Fruit fly (Drosophila melanogaster) whole organism, embryonic: ENCODE results near the gene Osi2.
A peak's percentile ranks its signal among the peaks of the same experiment; 100 is the strongest.

Experiments
- Abd-B ChIP-seq: fragments of 200-800 bp; sonication (Bioruptor generic); optimal IDR thresholded peaks from 2 replicates; lab custom pipeline; 2018; ENCODE audit warnings: missing biosample characterization, mild to moderate bottlenecking, missing genetic modification characterization, moderate library complexity
- B-H1 ChIP-seq: fragments of 200-800 bp; sonication (Bioruptor generic); IDR thresholded peaks from 3 replicates; pipeline ENCODE4 v1.3.6; 2022; ENCODE audit warnings: missing biosample characterization, missing genetic modification characterization
- CG10366 ChIP-seq: fragments of 200-800 bp; sonication (Bioruptor generic); IDR thresholded peaks from 2 replicates; pipeline ENCODE4 v1.3.6; 2022; ENCODE audit warnings: missing biosample characterization, missing genetic modification characterization
- CG10462 ChIP-seq: fragments of 200-800 bp; sonication (Bioruptor generic); optimal IDR thresholded peaks from 2 replicates; lab custom pipeline; 2016; ENCODE audit warnings: missing biosample characterization, missing genetic modification characterization
- CG11398 ChIP-seq: fragments of 200-800 bp; sonication (Bioruptor generic); optimal IDR thresholded peaks from 2 replicates; lab custom pipeline; 2016; ENCODE audit warnings: missing biosample characterization, missing genetic modification characterization
- CG12155 ChIP-seq: fragments of 200-800 bp; sonication (Bioruptor generic); optimal IDR thresholded peaks from 3 replicates; lab custom pipeline; 2016; ENCODE audit warnings: missing biosample characterization, missing genetic modification characterization
- CG13296 ChIP-seq: fragments of 200-800 bp; sonication (Bioruptor generic); optimal IDR thresholded peaks from 3 replicates; lab custom pipeline; 2018; ENCODE audit warnings: missing biosample characterization, mild to moderate bottlenecking, missing genetic modification characterization
- CG1603 ChIP-seq: fragments of 200-800 bp; sonication (Bioruptor generic); optimal IDR thresholded peaks from 2 replicates; lab custom pipeline; 2019; ENCODE audit warnings: missing biosample characterization, mild to moderate bottlenecking, missing genetic modification characterization, moderate library complexity
- CG17328 ChIP-seq: fragments of 200-800 bp; sonication (Bioruptor generic); IDR thresholded peaks from 2 replicates; pipeline ENCODE4 v1.3.6; 2022; ENCODE audit warnings: missing biosample characterization, missing genetic modification characterization
- CG17802 ChIP-seq: fragments of 200-800 bp; sonication (Bioruptor generic); optimal IDR thresholded peaks from 2 replicates; lab custom pipeline; 2018; ENCODE audit warnings: missing biosample characterization, mild to moderate bottlenecking, missing genetic modification characterization, moderate library complexity
- CG17829 ChIP-seq: fragments of 200-800 bp; optimal IDR thresholded peaks from 2 replicates; lab custom pipeline; 2019; ENCODE audit warnings: missing biosample characterization, mild to moderate bottlenecking, missing genetic modification characterization, moderate library complexity
- CG2116 ChIP-seq: fragments of 200-800 bp; sonication (Bioruptor generic); optimal IDR thresholded peaks from 3 replicates; lab custom pipeline; 2018; ENCODE audit warnings: missing biosample characterization, mild to moderate bottlenecking, missing genetic modification characterization
- CG2129 ChIP-seq: fragments of 200-800 bp; sonication (Bioruptor generic); IDR thresholded peaks from 2 replicates; pipeline ENCODE4 v1.3.6; 2022; ENCODE audit warnings: missing biosample characterization, missing genetic modification characterization; ENCODE audit not compliant: partially characterized antibody
- CG32767 ChIP-seq: fragments of 200-800 bp; sonication (Bioruptor generic); IDR thresholded peaks from 2 replicates; pipeline ENCODE4 v1.3.6; 2022; ENCODE audit warnings: missing biosample characterization, missing genetic modification characterization
- CG3281 ChIP-seq: fragments of 200-800 bp; sonication (Bioruptor generic); optimal IDR thresholded peaks from 3 replicates; lab custom pipeline; 2017; ENCODE audit warnings: missing biosample characterization, mild to moderate bottlenecking, missing genetic modification characterization
- CG42726 ChIP-seq: fragments of 200-800 bp; sonication (Bioruptor generic); IDR thresholded peaks from 2 replicates; pipeline ENCODE4 v1.3.6; 2022; ENCODE audit warnings: missing biosample characterization, missing genetic modification characterization; ENCODE audit not compliant: partially characterized antibody
- CG6254 ChIP-seq: fragments of 200-800 bp; sonication (Bioruptor generic); optimal IDR thresholded peaks from 3 replicates; lab custom pipeline; 2017; ENCODE audit warnings: mild to moderate bottlenecking, missing biosample characterization, missing genetic modification reagents, missing genetic modification characterization
- CG7745 ChIP-seq: fragments of 200-800 bp; sonication (Bioruptor generic); optimal IDR thresholded peaks from 2 replicates; lab custom pipeline; 2018; ENCODE audit warnings: missing biosample characterization, mild to moderate bottlenecking, missing genetic modification characterization, moderate library complexity
- CG9609 ChIP-seq: fragments of 200-800 bp; sonication (Bioruptor generic); optimal IDR thresholded peaks from 3 replicates; lab custom pipeline; 2016; ENCODE audit warnings: missing biosample characterization, missing genetic modification characterization
- CG9817 ChIP-seq: fragments of 200-800 bp; sonication (Bioruptor generic); optimal IDR thresholded peaks from 2 replicates; lab custom pipeline; 2018; ENCODE audit warnings: missing biosample characterization, mild to moderate bottlenecking, missing genetic modification characterization, moderate library complexity
- CG9932 ChIP-seq: fragments of 200-800 bp; sonication (Bioruptor generic); IDR thresholded peaks from 2 replicates; pipeline ENCODE4 v1.3.6; 2022; ENCODE audit warnings: missing biosample characterization, missing genetic modification characterization
- D ChIP-seq, 2 experiments: fragments of 200-800 bp in 1 of 2; fragments of >200 bp in 1 of 2; sonication (Bioruptor generic) in 1 of 2; optimal IDR thresholded peaks; 2 replicates in 1 of 2; 3 replicates in 1 of 2; lab custom pipeline; 2017; ENCODE audit warnings: mild to moderate bottlenecking in 1 of 2, missing biosample characterization in 1 of 2, missing genetic modification characterization in 1 of 2, missing genetic modification reagents in 1 of 2
- Deaf1 ChIP-seq: fragments of 200-800 bp; optimal IDR thresholded peaks from 3 replicates; lab custom pipeline; 2019; ENCODE audit warnings: missing biosample characterization, mild to moderate bottlenecking, missing genetic modification characterization, moderate library complexity
- Dll ChIP-seq: fragments of 200-800 bp; sonication (Bioruptor generic); IDR thresholded peaks from 4 replicates; pipeline ENCODE4 v1.3.6; 2022; ENCODE audit warnings: missing biosample characterization, missing genetic modification characterization; ENCODE audit not compliant: partially characterized antibody
- Ets97D ChIP-seq: fragments of 200-800 bp; sonication (Bioruptor generic); optimal IDR thresholded peaks from 3 replicates; lab custom pipeline; 2016; ENCODE audit warnings: missing biosample characterization, missing genetic modification characterization
- Mes4 ChIP-seq: fragments of 200-800 bp; sonication (Bioruptor generic); optimal IDR thresholded peaks from 2 replicates; lab custom pipeline; 2016; ENCODE audit warnings: missing biosample characterization, missing genetic modification characterization
- NC2α ChIP-seq: fragments of 200-800 bp; sonication (Bioruptor generic); optimal IDR thresholded peaks from 2 replicates; lab custom pipeline; 2016; ENCODE audit warnings: missing biosample characterization, missing genetic modification characterization
- NFAT ChIP-seq: fragments of 200-800 bp; sonication (Bioruptor generic); IDR thresholded peaks from 2 replicates; pipeline ENCODE4 v1.3.6; 2022; ENCODE audit warnings: missing biosample characterization, missing genetic modification characterization
- Xrp1 ChIP-seq: fragments of 200-800 bp; sonication (Bioruptor generic); IDR thresholded peaks from 2 replicates; pipeline ENCODE4 v1.3.6; 2022; ENCODE audit warnings: missing biosample characterization, missing genetic modification characterization
- bab2 ChIP-seq: fragments of 200-800 bp; sonication (Bioruptor generic); optimal IDR thresholded peaks from 2 replicates; lab custom pipeline; 2016; ENCODE audit warnings: missing biosample characterization, missing genetic modification characterization
- bsh ChIP-seq, 2 experiments: fragments of 200-800 bp; sonication (Bioruptor generic); optimal IDR thresholded peaks; 2 replicates each; lab custom pipeline; 2017 to 2018; ENCODE audit warnings: mild to moderate bottlenecking in 2 of 2, missing biosample characterization in 2 of 2, missing genetic modification characterization in 2 of 2, moderate library complexity in 1 of 2
- dan ChIP-seq: fragments of 200-800 bp; sonication (Bioruptor generic); IDR thresholded peaks from 2 replicates; pipeline ENCODE4 v1.3.6; 2022; ENCODE audit warnings: missing biosample characterization, missing genetic modification characterization
- eyg ChIP-seq: fragments of 200-800 bp; sonication (Bioruptor generic); optimal IDR thresholded peaks from 3 replicates; lab custom pipeline; 2016; ENCODE audit warnings: missing biosample characterization, missing genetic modification characterization
- lilli ChIP-seq: fragments of 200-800 bp; sonication (Bioruptor generic); optimal IDR thresholded peaks from 3 replicates; lab custom pipeline; 2016; ENCODE audit warnings: missing biosample characterization, missing genetic modification characterization
- lmd ChIP-seq: fragments of 200-800 bp; sonication (Bioruptor generic); IDR thresholded peaks from 2 replicates; pipeline ENCODE4 v1.3.6; 2022; ENCODE audit warnings: missing biosample characterization, missing genetic modification characterization
- pan ChIP-seq, 4 experiments: fragments of >200 bp in 3 of 4; fragments of 200-800 bp in 1 of 4; sonication (Bioruptor generic) in 1 of 4; optimal IDR thresholded peaks in 3 of 4; IDR thresholded peaks in 1 of 4; 2 replicates each; pipeline versions ENCODE4 v1.3.6 to Lab custom; 2017 to 2022; ENCODE audit warnings: missing biosample characterization in 2 of 4, missing genetic modification characterization in 2 of 4, mixed read lengths in 1 of 4
- pnt ChIP-seq: fragments of 200-800 bp; sonication (Bioruptor generic); optimal IDR thresholded peaks from 3 replicates; lab custom pipeline; 2016; ENCODE audit warnings: missing biosample characterization, missing genetic modification characterization
- seq ChIP-seq: fragments of 200-800 bp; sonication (Bioruptor generic); IDR thresholded peaks from 2 replicates; pipeline ENCODE4 v1.3.6; 2022; ENCODE audit warnings: missing biosample characterization, missing genetic modification characterization
- tin ChIP-seq: fragments of 200-800 bp; sonication (Bioruptor generic); optimal IDR thresholded peaks from 3 replicates; lab custom pipeline; 2016; ENCODE audit warnings: missing biosample characterization, missing genetic modification characterization
- tna ChIP-seq: fragments of 200-800 bp; sonication (Bioruptor generic); IDR thresholded peaks from 2 replicates; pipeline ENCODE4 v1.3.6; 2022; ENCODE audit warnings: missing biosample characterization, missing genetic modification characterization; ENCODE audit not compliant: partially characterized antibody
- toy ChIP-seq: fragments of 200-800 bp; sonication (Bioruptor generic); IDR thresholded peaks from 2 replicates; pipeline ENCODE4 v1.3.6; 2022; ENCODE audit warnings: missing biosample characterization, missing genetic modification characterization
- trem ChIP-seq: fragments of 200-800 bp; optimal IDR thresholded peaks from 3 replicates; lab custom pipeline; 2019; ENCODE audit warnings: missing biosample characterization, mild to moderate bottlenecking, missing genetic modification characterization, moderate library complexity
- tup ChIP-seq: fragments of 200-800 bp; sonication (Bioruptor generic); optimal IDR thresholded peaks from 2 replicates; lab custom pipeline; 2016; ENCODE audit warnings: missing biosample characterization, mild to moderate bottlenecking, missing genetic modification characterization, moderate library complexity
- zfh2 ChIP-seq: fragments of 200-800 bp; sonication (Bioruptor generic); optimal IDR thresholded peaks from 2 replicates; lab custom pipeline; 2016; ENCODE audit warnings: missing biosample characterization, missing genetic modification characterization

The Osi2 gene

DNA sequence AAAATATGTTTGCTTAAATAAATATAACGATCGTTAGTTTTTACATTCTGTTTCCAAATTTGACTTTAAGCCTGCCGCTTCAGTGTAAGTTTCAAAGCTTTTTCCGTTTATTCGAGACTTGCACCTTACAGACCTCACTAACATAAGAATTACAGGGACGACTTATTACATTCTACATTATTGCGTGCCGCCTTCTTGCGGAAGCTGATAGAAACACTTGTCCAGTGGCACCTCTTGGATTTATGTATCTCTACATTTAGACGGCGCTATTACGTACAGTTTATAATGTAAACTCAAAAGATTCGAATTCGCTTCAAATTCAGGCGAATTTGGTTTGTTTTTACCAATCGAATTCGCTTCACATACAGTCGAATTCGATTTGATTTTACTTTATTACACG lies 38.4 kb upstream of the Osi2 start (continued):
- TF ChIP-seq zfh2 (GFP tag; lab: Kevin White, UChicago) (peak; percentile 25), bsh (GFP tag; optimal IDR thresholded peaks at IDR 0.05; lab: Kevin White, UChicago) (no peak), NFAT (GFP tag; lab: Robert Waterston, UW) (peak; percentile 32; the same call in 1 of the 2 replicates), B-H1 (no peak), Dll (no peak), CG17802 (no peak), CG42726 (peak; percentile 81), trem (tag; lab: Kevin White, UChicago) (no peak), CG12155 (no peak), pnt (no peak), CG9817 (tag; lab: Kevin White, UChicago) (no peak), Xrp1 (GFP tag; lab: Robert Waterston, UW) (no peak), D (optimal IDR thresholded peaks at IDR 0.05; lab: Kevin White, UChicago) (no peak), D (GFP tag; optimal IDR thresholded peaks at IDR 0.05; lab: Kevin White, UChicago) (no peak), CG9609 (GFP tag; lab: Kevin White, UChicago) (no peak), Abd-B (GFP tag; lab: Kevin White, UChicago) (peak; percentile 45), CG2116 (no peak), CG7745 (tag; lab: Kevin White, UChicago) (no peak), NC2α (no peak), lmd (GFP tag; lab: Robert Waterston, UW) (no peak; the same call in 1 of the 2 replicates), CG17328 (no peak), toy (no peak), pan (optimal IDR thresholded peaks at IDR 0.05; lab: Kevin White, UChicago) (no peak), pan (GFP tag; optimal IDR thresholded peaks at IDR 0.05 in 1 of 2, IDR thresholded peaks at IDR 0.05 in 1 of 2) (no peak), tup (GFP tag; lab: Kevin White, UChicago) (no peak), CG32767 (GFP tag; lab: Robert Waterston, UW) (no peak), CG17829 (tag; lab: Kevin White, UChicago) (no peak), eyg (GFP tag; lab: Kevin White, UChicago) (no peak), Mes4 (GFP tag; lab: Kevin White, UChicago) (no peak), CG11398 (GFP tag; lab: Kevin White, UChicago) (no peak), dan (GFP tag; lab: Robert Waterston, UW) (no peak), CG10462 (GFP tag; lab: Kevin White, UChicago) (no peak), lilli (GFP tag; lab: Kevin White, UChicago) (peak; percentile 9), bab2 (GFP tag; lab: Kevin White, UChicago) (no peak), CG9932 (GFP tag; lab: Robert Waterston, UW) (peak; percentile 22; the same call in 1 of the 2 replicates), CG1603 (tag; lab: Kevin White, UChicago) (peak; percentile 50), CG10366 (GFP tag; lab: Robert Waterston, UW) (no peak)
- TF ChIP-seq, all 482 proteins: peak for 89

DNA sequence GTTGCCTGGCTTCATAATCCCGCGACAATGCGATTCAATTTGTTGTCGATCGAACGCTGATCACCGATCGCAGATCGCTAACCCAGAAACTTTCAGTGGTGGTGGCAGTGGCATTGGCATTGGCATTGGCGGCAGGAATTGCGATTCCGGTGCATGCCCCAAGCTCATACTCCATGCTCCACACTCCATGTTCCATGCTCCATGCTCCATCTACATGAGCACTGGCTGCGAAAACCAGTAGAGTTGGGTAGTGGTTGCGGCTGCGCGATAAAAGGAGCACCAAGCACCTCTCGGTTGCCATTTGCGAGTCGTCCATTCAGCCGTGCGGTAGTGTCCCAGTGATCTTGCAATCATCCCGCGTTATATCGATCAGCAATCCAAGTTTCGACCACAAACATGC lies 35.9 kb upstream of the Osi2 start, which contains the start of gene Osi1:
Gene Osi1 (plus strand): TSS at position 301 of the 400 bp plus-strand sequence.
- TF ChIP-seq CG6254 (GFP tag; lab: Kevin White, UChicago) (no peak), CG13296 (GFP tag; lab: Kevin White, UChicago) (no peak), CG3281 (no peak), seq (no peak), tin (no peak), Deaf1 (tag; lab: Kevin White, UChicago) (no peak), CG2129 (no peak), tna (GFP tag; lab: Robert Waterston, UW) (no peak), Ets97D (GFP tag; lab: Kevin White, UChicago) (no peak)
- TF ChIP-seq, all 482 proteins: peak for 0
